Worm (Caenorhabditis elegans) whole organism, young adult: ENCODE measurements around the gene F47G3.1.

ENCODE experiments used
- B0261.1 ChIP-seq: sonication (generic microtip); optimal IDR thresholded peaks from 2 replicates; lab custom pipeline; 2016; ENCODE audit warnings: mild to moderate bottlenecking, missing genetic modification characterization, moderate library complexity, missing compliant biosample characterization
- B0336.3 ChIP-seq: fragments of 200-800 bp; sonication (Bioruptor generic); IDR thresholded peaks from 2 replicates; pipeline ENCODE4 v1.3.6; 2022; ENCODE audit warnings: missing genetic modification characterization, missing compliant biosample characterization
- F10E7.11 ChIP-seq: sonication (generic microtip); optimal IDR thresholded peaks from 2 replicates; lab custom pipeline; 2017; ENCODE audit warnings: mild to moderate bottlenecking, missing genetic modification characterization, moderate library complexity, missing compliant biosample characterization
- F33H1.4 ChIP-seq: fragments of 200-800 bp; sonication (Bioruptor generic); IDR thresholded peaks from 2 replicates; pipeline ENCODE4 v1.3.6; 2022; ENCODE audit warnings: missing genetic modification reagents, missing genetic modification characterization, missing compliant biosample characterization
- F55B11.4 ChIP-seq: sonication (generic microtip); optimal IDR thresholded peaks from 2 replicates; lab custom pipeline; 2016; ENCODE audit warnings: missing compliant biosample characterization, missing genetic modification characterization, borderline replicate concordance; ENCODE audit not compliant: insufficient read depth
- F57A8.1 ChIP-seq: fragments of 200-800 bp; sonication (Bioruptor generic); optimal IDR thresholded peaks from 2 replicates; lab custom pipeline; 2018; ENCODE audit warnings: mild to moderate bottlenecking, missing genetic modification characterization, moderate library complexity, missing compliant biosample characterization
- F57C9.4 ChIP-seq: sonication (generic microtip); optimal IDR thresholded peaks from 2 replicates; lab custom pipeline; 2017; ENCODE audit warnings: mild to moderate bottlenecking, missing genetic modification characterization, missing compliant biosample characterization
- K11D2.4 ChIP-seq: fragments of 200-800 bp; sonication (Bioruptor generic); IDR thresholded peaks from 2 replicates; pipeline ENCODE4 v1.3.6; 2022; ENCODE audit warnings: missing genetic modification reagents, missing genetic modification characterization, missing compliant biosample characterization
- attf-5 ChIP-seq: fragments of 200-800 bp; sonication (Bioruptor generic); optimal IDR thresholded peaks from 2 replicates; lab custom pipeline; 2018; ENCODE audit warnings: mild to moderate bottlenecking, missing genetic modification characterization, missing compliant biosample characterization
- cebp-1 ChIP-seq, 2 experiments: fragments of 200-800 bp in 1 of 2; sonication (Bioruptor generic) in 1 of 2; sonication (generic microtip) in 1 of 2; IDR thresholded peaks in 1 of 2; optimal IDR thresholded peaks in 1 of 2; 2 replicates each; pipeline versions ENCODE4 v1.3.6 to Lab custom; 2017 to 2022; ENCODE audit warnings: missing compliant biosample characterization in 2 of 2, missing genetic modification characterization in 2 of 2, mild to moderate bottlenecking in 1 of 2, missing genetic modification reagents in 1 of 2, moderate library complexity in 1 of 2
- ceh-40 ChIP-seq: fragments of 200-800 bp; sonication (Bioruptor generic); IDR thresholded peaks from 2 replicates; pipeline ENCODE4 v1.3.6; 2022; ENCODE audit warnings: missing genetic modification characterization, missing compliant biosample characterization
- ceh-58 ChIP-seq: fragments of 200-800 bp; sonication (Bioruptor generic); IDR thresholded peaks from 2 replicates; pipeline ENCODE4 v1.3.6; 2022; ENCODE audit warnings: missing genetic modification characterization, missing compliant biosample characterization
- ceh-91 ChIP-seq: fragments of 200-800 bp; sonication (Bioruptor generic); IDR thresholded peaks from 2 replicates; pipeline ENCODE4 v1.3.6; 2022; ENCODE audit warnings: missing genetic modification reagents, missing genetic modification characterization, missing compliant biosample characterization
- dpl-1 ChIP-seq: fragments of 150-350 bp; optimal IDR thresholded peaks from 2 replicates; lab custom pipeline; 2014; ENCODE audit warnings: missing biosample characterization, missing genetic modification reagents, missing genetic modification characterization
- egl-18 ChIP-seq: fragments of 200-800 bp; sonication (Bioruptor generic); IDR thresholded peaks from 2 replicates; pipeline ENCODE4 v1.3.6; 2022; ENCODE audit warnings: missing genetic modification reagents, missing genetic modification characterization, missing compliant biosample characterization
- gei-17 ChIP-seq: fragments of 200-800 bp; sonication (Bioruptor generic); optimal IDR thresholded peaks from 2 replicates; lab custom pipeline; 2018; ENCODE audit warnings: mild to moderate bottlenecking, missing genetic modification characterization, missing compliant biosample characterization
- him-1 ChIP-seq: sonication (generic microtip); optimal IDR thresholded peaks from 2 replicates; lab custom pipeline; 2016; ENCODE audit warnings: missing genotype, missing genetic modification reagents, missing genetic modification characterization, missing compliant biosample characterization
- hmg-1.2 ChIP-seq: fragments of 200-800 bp; sonication (Bioruptor generic); IDR thresholded peaks from 2 replicates; pipeline ENCODE4 v1.3.6; 2022; ENCODE audit warnings: missing genetic modification reagents, missing genetic modification characterization, missing compliant biosample characterization
- hrde-1 ChIP-seq: sonication (generic microtip); optimal IDR thresholded peaks from 2 replicates; lab custom pipeline; 2016; ENCODE audit warnings: missing genetic modification characterization, mild to moderate bottlenecking, missing compliant biosample characterization, moderate library complexity, missing genotype, missing genetic modification reagents, borderline replicate concordance
- hsf-1 ChIP-seq: fragments of 200-800 bp; sonication (Bioruptor generic); IDR thresholded peaks from 2 replicates; pipeline ENCODE4 v1.3.6; 2022; ENCODE audit warnings: missing genetic modification reagents, missing genetic modification characterization, missing compliant biosample characterization
- lag-1 ChIP-seq: fragments of 200-800 bp; sonication (Bioruptor generic); IDR thresholded peaks from 2 replicates; pipeline ENCODE4 v1.3.6; 2022; ENCODE audit warnings: missing genetic modification reagents, missing genetic modification characterization, missing compliant biosample characterization
- lin-54 ChIP-seq: fragments of 200-800 bp; sonication (Bioruptor generic); optimal IDR thresholded peaks from 2 replicates; lab custom pipeline; 2018; ENCODE audit warnings: mild to moderate bottlenecking, missing genetic modification characterization, missing compliant biosample characterization
- lsy-27 ChIP-seq: sonication (generic microtip); optimal IDR thresholded peaks from 2 replicates; lab custom pipeline; 2017; ENCODE audit warnings: missing genetic modification characterization, mild to moderate bottlenecking, missing compliant biosample characterization, antibody characterized with exemption, missing genotype, borderline replicate concordance; ENCODE audit not compliant: insufficient read depth
- madf-8 ChIP-seq: fragments of 200-800 bp; sonication (Bioruptor generic); conservative IDR thresholded peaks from 2 replicates; pipeline ENCODE4 v1.3.6; 2022; ENCODE audit warnings: missing genetic modification reagents, missing genetic modification characterization, missing compliant biosample characterization
- nfyb-1 ChIP-seq: fragments of 200-800 bp; sonication (Bioruptor generic); IDR thresholded peaks from 2 replicates; pipeline ENCODE4 v1.3.6; 2022; ENCODE audit warnings: missing genetic modification reagents, missing genetic modification characterization, missing compliant biosample characterization
- nhr-179 ChIP-seq: sonication (generic microtip); optimal IDR thresholded peaks from 2 replicates; lab custom pipeline; 2016; ENCODE audit warnings: mild to moderate bottlenecking, missing genetic modification characterization, missing compliant biosample characterization
- nhr-27 ChIP-seq: fragments of 200-800 bp; sonication (Bioruptor generic); optimal IDR thresholded peaks from 2 replicates; lab custom pipeline; 2018; ENCODE audit warnings: mild to moderate bottlenecking, missing genetic modification characterization, moderate library complexity, missing compliant biosample characterization
- nhr-90 ChIP-seq: sonication (generic microtip); optimal IDR thresholded peaks from 2 replicates; lab custom pipeline; 2016; ENCODE audit warnings: missing genotype, mild to moderate bottlenecking, missing genetic modification characterization, missing compliant biosample characterization
- rec-8 ChIP-seq, 2 experiments: sonication (generic microtip); optimal IDR thresholded peaks; 2 replicates each; lab custom pipeline; 2016; ENCODE audit warnings: mild to moderate bottlenecking in 2 of 2, missing genetic modification characterization in 2 of 2, missing genetic modification reagents in 2 of 2, missing genotype in 2 of 2, missing biosample characterization in 1 of 2, missing compliant biosample characterization in 1 of 2, moderate library complexity in 1 of 2
- repo-1 ChIP-seq: sonication (generic microtip); optimal IDR thresholded peaks from 2 replicates; lab custom pipeline; 2017; ENCODE audit warnings: mild to moderate bottlenecking, missing genetic modification characterization, missing compliant biosample characterization
- sdz-38 ChIP-seq: sonication (generic microtip); optimal IDR thresholded peaks from 2 replicates; lab custom pipeline; 2016; ENCODE audit warnings: missing genotype, missing genetic modification characterization, missing compliant biosample characterization
- tbp1 ChIP-seq: fragments of 200-800 bp; sonication (Bioruptor generic); optimal IDR thresholded peaks from 2 replicates; lab custom pipeline; 2018; ENCODE audit warnings: mild to moderate bottlenecking, missing genetic modification characterization, missing compliant biosample characterization
- tbx-9 ChIP-seq: sonication (generic microtip); optimal IDR thresholded peaks from 2 replicates; lab custom pipeline; 2016; ENCODE audit warnings: borderline replicate concordance, missing genetic modification characterization, inconsistent platforms, missing compliant biosample characterization
- unc-130 ChIP-seq: sonication (generic microtip); optimal IDR thresholded peaks from 2 replicates; lab custom pipeline; 2016; ENCODE audit warnings: missing genetic modification reagents, missing genetic modification characterization, missing compliant biosample characterization
- zfh-2 ChIP-seq: fragments of 200-800 bp; sonication (Bioruptor generic); conservative IDR thresholded peaks from 2 replicates; pipeline ENCODE4 v1.3.6; 2022; ENCODE audit warnings: missing genetic modification reagents, missing genetic modification characterization, missing compliant biosample characterization
- ztf-18 ChIP-seq: sonication (generic microtip); optimal IDR thresholded peaks from 2 replicates; lab custom pipeline; 2016; ENCODE audit warnings: missing genotype, mild to moderate bottlenecking, missing genetic modification characterization, missing compliant biosample characterization
- ztf-25 ChIP-seq: fragments of 200-800 bp; sonication (Bioruptor generic); IDR thresholded peaks from 2 replicates; pipeline ENCODE4 v1.3.6; 2022; ENCODE audit warnings: missing genetic modification reagents, missing genetic modification characterization, missing compliant biosample characterization
- ztf-26 ChIP-seq: sonication (generic microtip); optimal IDR thresholded peaks from 2 replicates; lab custom pipeline; 2017; ENCODE audit warnings: missing genetic modification characterization, missing compliant biosample characterization

The F47G3.1 gene

ce11 chrX:2364703-2365299 lies 20.8 kb upstream of the F47G3.1 start (continued):
- TF ChIP-seq him-1 (tag; lab: Kevin White, UChicago) (no peak), hmg-1.2 (GFP tag; lab: Robert Waterston, UW) (peak; percentile 66; the same call in 1 of the 2 replicates), ceh-58 (GFP tag; lab: Robert Waterston, UW) (no peak), ceh-91 (GFP tag; lab: Robert Waterston, UW) (no peak), gei-17 (GFP tag; lab: Kevin White, UChicago) (peak; percentile 96), ceh-40 (GFP tag; lab: Robert Waterston, UW) (no peak), unc-130 (GFP tag; lab: Kevin White, UChicago) (peak; percentile 9), F33H1.4 (no peak), K11D2.4 (peak; percentile 93), hrde-1 (tag; lab: Kevin White, UChicago) (no peak), nhr-27 (peak; percentile 6), F55B11.4 (tag; lab: Kevin White, UChicago) (no peak), sdz-38 (tag; lab: Kevin White, UChicago) (no peak), nfyb-1 (GFP tag; lab: Robert Waterston, UW) (peak; percentile 88), B0261.1 (tag; lab: Kevin White, UChicago) (peak; percentile 44), dpl-1 (GFP tag; lab: Kevin White, UChicago) (no peak), F10E7.11 (tag; lab: Kevin White, UChicago) (peak; percentile 1), nhr-179 (tag; lab: Kevin White, UChicago) (peak; percentile 43), egl-18 (GFP tag; lab: Robert Waterston, UW) (no peak), lsy-27 (no peak), tbx-9 (no peak), nhr-90 (tag; lab: Kevin White, UChicago) (no peak), repo-1 (tag; lab: Kevin White, UChicago) (peak; percentile 93), lag-1 (no peak), madf-8 (GFP tag; lab: Robert Waterston, UW) (no peak), lin-54 (GFP tag; lab: Kevin White, UChicago) (peak; percentile 76), zfh-2 (no peak), cebp-1 (GFP tag; IDR thresholded peaks at IDR 0.05; lab: Robert Waterston, UW) (no peak), cebp-1 (tag; optimal IDR thresholded peaks at IDR 0.05; lab: Kevin White, UChicago) (peak; percentile 87), rec-8 (tag; optimal IDR thresholded peaks at IDR 0.05; lab: Kevin White, UChicago) (peak in 1 of 2 experiments; percentile 27)
- TF ChIP-seq, all 124 proteins: peak for 49

- TF ChIP-seq lsy-27 (no peak), tbp1 (GFP tag; lab: Kevin White, UChicago) (no peak), ztf-25 (GFP tag; lab: Robert Waterston, UW) (no peak), unc-130 (GFP tag; lab: Kevin White, UChicago) (no peak), hsf-1 (GFP tag; lab: Robert Waterston, UW) (no peak), ztf-26 (tag; lab: Kevin White, UChicago) (no peak), F57C9.4 (no peak), B0336.3 (no peak), ztf-18 (tag; lab: Kevin White, UChicago) (no peak), lin-54 (GFP tag; lab: Kevin White, UChicago) (no peak), F57A8.1 (GFP tag; lab: Kevin White, UChicago) (no peak), attf-5 (GFP tag; lab: Kevin White, UChicago) (no peak)
These were observed 19.7 kb upstream of the F47G3.1 start, which contains the start of gene T24D8.6 for ce11 chrX:2365890-2366289. Gene T24D8.6 (minus strand): TSS chrX:2365990.
